Fruit fly (Drosophila melanogaster): ENCODE data around the gene loh.
A peak's percentile ranks its signal among the peaks of the same experiment; 100 is the strongest.

loh gene

DNA sequence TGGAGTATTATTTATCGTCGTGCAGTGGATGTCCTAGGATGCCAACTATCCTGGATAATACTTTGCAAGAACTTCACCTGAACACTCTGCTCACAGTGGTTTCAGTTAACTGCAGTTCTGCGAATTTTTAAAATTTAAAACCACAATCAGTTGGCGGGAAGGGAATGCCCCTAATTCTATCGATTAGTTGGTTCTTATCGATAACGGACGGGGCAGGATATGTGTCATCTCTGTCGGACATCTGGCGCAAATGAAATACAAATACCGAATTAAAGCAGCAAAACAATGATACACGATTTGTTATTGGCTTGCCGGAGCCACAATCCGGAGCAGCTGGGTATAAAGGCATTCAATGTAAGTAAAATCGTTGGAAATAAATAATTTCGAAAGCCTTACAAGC lies 40.7 kb downstream of the loh start, which contains the start of gene Grip75 (continued):
- TF ChIP-seq unc-4 (GFP tag; IDR thresholded peaks at IDR 0.05; ENCODE audit: partially characterized antibody) (peak; percentile 55; the same call in 1 of the 2 replicates), mld (GFP tag; IDR thresholded peaks at IDR 0.05; ENCODE audit: partially characterized antibody) (0 out of 3 replicates have a peak, but pooled peaks have one; percentile 18), CG17186 (GFP tag; optimal IDR thresholded peaks at IDR 0.05) (peak; percentile 4), Ssrp (tag; optimal IDR thresholded peaks at IDR 0.05) (no peak), Dref (GFP tag; IDR thresholded peaks at IDR 0.05) (peak; percentile 81), CG2129 (GFP tag; IDR thresholded peaks at IDR 0.05; ENCODE audit: partially characterized antibody) (0 out of 2 replicates have a peak, but pooled peaks have one; percentile 20), MBD-R2 (GFP tag; IDR thresholded peaks at IDR 0.05) (peak; percentile 59)

- TF ChIP-seq CG3838 (GFP tag; optimal IDR thresholded peaks at IDR 0.05) (no peak), repo (GFP tag; optimal IDR thresholded peaks at IDR 0.05) (no peak), gt (GFP tag; IDR thresholded peaks at IDR 0.05) (no peak), tll (GFP tag; optimal IDR thresholded peaks at IDR 0.05) (peak in 1 of 2 experiments; percentile 78), lola (GFP tag; optimal IDR thresholded peaks at IDR 0.05) (peak in 1 of 3 experiments; percentile 55), Bdp1 (GFP tag; optimal IDR thresholded peaks at IDR 0.05) (no peak), CG14050 (GFP tag; IDR thresholded peaks at IDR 0.05) (no peak), HLH4C (GFP tag; IDR thresholded peaks at IDR 0.05; ENCODE audit: partially characterized antibody) (peak; percentile 79), Gsc (GFP tag; IDR thresholded peaks at IDR 0.05) (no peak), CG17829 (tag; optimal IDR thresholded peaks at IDR 0.05) (peak; percentile 27), Atf-2 (GFP tag; optimal IDR thresholded peaks at IDR 0.05) (no peak), Nf-YB (GFP tag; optimal IDR thresholded peaks at IDR 0.05) (no peak), vnd (GFP tag; IDR thresholded peaks at IDR 0.05; ENCODE audit: partially characterized antibody) (peak; percentile 68), Ravus (GFP tag; IDR thresholded peaks at IDR 0.05) (no peak), hbn (GFP tag; IDR thresholded peaks at IDR 0.05; ENCODE audit: partially characterized antibody) (peak; percentile 82), btn (GFP tag; optimal IDR thresholded peaks at IDR 0.05) (no peak), CG6791 (GFP tag; IDR thresholded peaks at IDR 0.05; ENCODE audit: partially characterized antibody) (peak; percentile 77), Tbp (GFP tag; optimal IDR thresholded peaks at IDR 0.05) (no peak), gcm (GFP tag; optimal IDR thresholded peaks at IDR 0.05) (no peak), fd64A (GFP tag; optimal IDR thresholded peaks at IDR 0.05) (no peak), chinmo (GFP tag; IDR thresholded peaks at IDR 0.05; ENCODE audit: partially characterized antibody) (0 out of 4 replicates have a peak, but pooled peaks have one; percentile 73), CG10979 (tag; optimal IDR thresholded peaks at IDR 0.05) (peak; percentile 14), hkb (optimal IDR thresholded peaks at IDR 0.05) (no peak), hkb (GFP tag; IDR thresholded peaks at IDR 0.05) (peak; percentile 49; the same call in 1 of the 2 replicates), aop (GFP tag; IDR thresholded peaks at IDR 0.05) (no peak), BEAF-32 (GFP tag; optimal IDR thresholded peaks at IDR 0.05) (peak; percentile 78), vvl (GFP tag; IDR thresholded peaks at IDR 0.05) (peak; percentile 44; the same call in 1 of the 2 replicates), CG4617 (GFP tag; optimal IDR thresholded peaks at IDR 0.05; ENCODE audit: borderline replicate concordance) (peak; percentile 55), phol (tag; optimal IDR thresholded peaks at IDR 0.05) (peak; percentile 48), sna (GFP tag; IDR thresholded peaks at IDR 0.05; ENCODE audit: partially characterized antibody) (peak; percentile 84), Atf6 (GFP tag; IDR thresholded peaks at IDR 0.05) (peak; percentile 66), ci (GFP tag; IDR thresholded peaks at IDR 0.05) (0 out of 3 replicates have a peak, but pooled peaks have one; percentile 34), ems (GFP tag; optimal IDR thresholded peaks at IDR 0.05) (no peak), dm (GFP tag; optimal IDR thresholded peaks at IDR 0.05) (no peak), CG34422 (GFP tag; IDR thresholded peaks at IDR 0.05) (peak; percentile 55; the same call in 1 of the 3 replicates), NC2β (GFP tag; optimal IDR thresholded peaks at IDR 0.05) (no peak), Ets97D (GFP tag; optimal IDR thresholded peaks at IDR 0.05) (peak; percentile 29), CG12104 (GFP tag; optimal IDR thresholded peaks at IDR 0.05) (no peak), jumu (GFP tag; optimal IDR thresholded peaks at IDR 0.05) (peak; percentile 47), E2f2 (GFP tag; IDR thresholded peaks at IDR 0.05) (peak; percentile 52)
Measured at dm6 chr2L:10488484-10489223, 46.3 kb downstream of the loh start, which contains the start of the genes Cog4 and CG6144. Gene Cog4 (minus strand): TSS chr2L:10488622. Gene CG6144 (plus strand): TSS chr2L:10488694.
